Worm (Caenorhabditis elegans): ENCODE results near the gene Y70G10A.3.

Gene Y70G10A.3

ce11 chrIII:10270778-10271307 lies 31.9 kb downstream of the Y70G10A.3 start, which contains the start of gene cnk-1 (continued):
- TF ChIP-seq arid-1 (GFP tag; conservative IDR thresholded peaks at IDR 0.05) (peak; percentile 96), dmd-9 (GFP tag; IDR thresholded peaks at IDR 0.05) (peak; percentile 100), mdl-1 (tag; optimal IDR thresholded peaks at IDR 0.05) (no peak), fos-1 (tag; optimal IDR thresholded peaks at IDR 0.05) (no peak), ztf-11 (tag; optimal IDR thresholded peaks at IDR 0.05) (no peak), dpl-1 (GFP tag; optimal IDR thresholded peaks at IDR 0.05) (peak; percentile 52), zfp-3 (GFP tag; conservative IDR thresholded peaks at IDR 0.05) (peak; percentile 98), tag-97 (GFP tag; IDR thresholded peaks at IDR 0.05) (peak; percentile 98), spr-1 (tag; optimal IDR thresholded peaks at IDR 0.05) (no peak), pqm-1 (tag; optimal IDR thresholded peaks at IDR 0.05) (no peak), hif-1 (tag; optimal IDR thresholded peaks at IDR 0.05) (peak in 1 of 2 experiments; percentile 90), F44E2.7 (GFP tag; IDR thresholded peaks at IDR 0.05) (no peak), snpc-4 (tag; optimal IDR thresholded peaks at IDR 0.05) (no peak), madf-5 (GFP tag; IDR thresholded peaks at IDR 0.05) (peak; percentile 94 to 95), pha-4 (GFP tag; IDR thresholded peaks at IDR 0.05) (peak; percentile 95), pha-4 (tag; optimal IDR thresholded peaks at IDR 0.05) (no peak), ceh-62 (tag; optimal IDR thresholded peaks at IDR 0.05) (no peak), nhr-42 (GFP tag; IDR thresholded peaks at IDR 0.05) (peak; percentile 97), lin-15B (tag; optimal IDR thresholded peaks at IDR 0.05) (peak; percentile 15), T20F7.1 (GFP tag; optimal IDR thresholded peaks at IDR 0.05) (no peak), aha-1 (tag) (peak; percentile 26), nhr-25 (tag; optimal IDR thresholded peaks at IDR 0.05; ENCODE audit: borderline replicate concordance, insufficient read depth) (peak; percentile 48), lin-38 (GFP tag; IDR thresholded peaks at IDR 0.05) (peak; percentile 98), hlh-30 (tag; optimal IDR thresholded peaks at IDR 0.05; ENCODE audit: insufficient read depth) (peak; percentile 66), ctbp-1 (GFP tag; IDR thresholded peaks at IDR 0.05) (peak; percentile 97), set-16 (GFP tag; IDR thresholded peaks at IDR 0.05) (peak; percentile 92), daf-12 (tag; optimal IDR thresholded peaks at IDR 0.05) (no peak), zip-11 (GFP tag; IDR thresholded peaks at IDR 0.05) (no peak), ceh-82 (tag; optimal IDR thresholded peaks at IDR 0.05) (no peak), duxl-1 (tag; optimal IDR thresholded peaks at IDR 0.05; ENCODE audit: poor library complexity) (peak; percentile 64), F49E8.2 (tag; optimal IDR thresholded peaks at IDR 0.05; ENCODE audit: borderline replicate concordance) (peak; percentile 76), nhr-10 (tag; optimal IDR thresholded peaks at IDR 0.05) (no peak), lim-7 (GFP tag; IDR thresholded peaks at IDR 0.05) (no peak; the same call in 1 of the 2 replicates), mxl-3 (GFP tag; optimal IDR thresholded peaks at IDR 0.05) (peak; percentile 85), ces-1 (GFP tag; optimal IDR thresholded peaks at IDR 0.05) (no peak), attf-4 (tag; optimal IDR thresholded peaks at IDR 0.05) (no peak), unc-130 (GFP tag; optimal IDR thresholded peaks at IDR 0.05) (peak; percentile 94), nhr-102 (tag; optimal IDR thresholded peaks at IDR 0.05) (peak; percentile 81), R02D3.7 (tag; optimal IDR thresholded peaks at IDR 0.05) (peak; percentile 36), nhr-41 (GFP tag; IDR thresholded peaks at IDR 0.05) (peak; percentile 74; the same call in 1 of the 2 replicates), F37D6.2 (tag; optimal IDR thresholded peaks at IDR 0.05) (peak; percentile 74), mdt-29 (GFP tag; IDR thresholded peaks at IDR 0.05) (peak; percentile 94), madf-9 (GFP tag; conservative IDR thresholded peaks at IDR 0.05) (peak; percentile 99), saeg-2 (GFP tag; IDR thresholded peaks at IDR 0.05) (peak; percentile 72; the same call in 1 of the 2 replicates), zip-2 (tag; optimal IDR thresholded peaks at IDR 0.05) (no peak), mes-2 (tag; optimal IDR thresholded peaks at IDR 0.05; ENCODE audit: poor library complexity, severe bottlenecking) (peak; percentile 99)

All from whole organism, L4 larva.